Worm (Caenorhabditis elegans) whole organism, early embryonic: Measurements from ENCODE around the gene Y39A3A.2.

Source experiments
- B0310.2 ChIP-seq: sonication (generic microtip); optimal IDR thresholded peaks from 2 replicates; lab custom pipeline; 2016; ENCODE audit warnings: mild to moderate bottlenecking, missing genetic modification characterization, missing compliant biosample characterization
- F13C5.2 ChIP-seq: sonication (generic microtip); optimal IDR thresholded peaks from 2 replicates; lab custom pipeline; 2017; ENCODE audit warnings: mild to moderate bottlenecking, missing genetic modification characterization, inconsistent platforms, missing compliant biosample characterization
- aly-1 ChIP-seq: sonication (generic microtip); optimal IDR thresholded peaks from 2 replicates; lab custom pipeline; 2016; ENCODE audit warnings: missing genetic modification characterization, missing compliant biosample characterization
- ama-1 ChIP-seq: fragments of 150-350 bp; optimal IDR thresholded peaks from 2 replicates; lab custom pipeline; 2014
- ceh-13 ChIP-seq: fragments of 200-800 bp; sonication (Bioruptor generic); optimal IDR thresholded peaks from 2 replicates; lab custom pipeline; 2018; ENCODE audit warnings: mild to moderate bottlenecking, missing genetic modification characterization, missing compliant biosample characterization
- ceh-36 ChIP-seq: sonication (generic microtip); optimal IDR thresholded peaks from 2 replicates; lab custom pipeline; 2016; ENCODE audit warnings: missing genetic modification characterization, inconsistent platforms, missing compliant biosample characterization
- ets-7 ChIP-seq: sonication (generic microtip); optimal IDR thresholded peaks from 2 replicates; lab custom pipeline; 2016; ENCODE audit warnings: missing genotype, missing genetic modification characterization, missing compliant biosample characterization
- flt-1 ChIP-seq: fragments of 200-800 bp; sonication (Bioruptor generic); IDR thresholded peaks from 2 replicates; pipeline ENCODE4 v1.3.6; 2022; ENCODE audit warnings: missing genetic modification characterization, missing compliant biosample characterization
- hmbx-1 ChIP-seq: sonication (generic microtip); optimal IDR thresholded peaks from 2 replicates; lab custom pipeline; 2016; ENCODE audit warnings: mild to moderate bottlenecking, missing genetic modification characterization, missing compliant biosample characterization
- hmg-4 ChIP-seq: fragments of 200-800 bp; sonication (Bioruptor generic); optimal IDR thresholded peaks from 2 replicates; lab custom pipeline; 2018; ENCODE audit warnings: mild to moderate bottlenecking, missing genetic modification characterization, missing compliant biosample characterization
- hnd-1 ChIP-seq: sonication (generic microtip); optimal IDR thresholded peaks from 2 replicates; lab custom pipeline; 2016; ENCODE audit warnings: missing genetic modification characterization, missing compliant biosample characterization
- pes-1 ChIP-seq: fragments of 200-800 bp; sonication (Bioruptor generic); IDR thresholded peaks from 2 replicates; pipeline ENCODE4 v1.3.6; 2022; ENCODE audit warnings: missing genetic modification reagents, missing genetic modification characterization, missing compliant biosample characterization
- scrt-1 ChIP-seq: fragments of 200-800 bp; sonication (Bioruptor generic); IDR thresholded peaks from 2 replicates; pipeline ENCODE4 v1.3.6; 2022; ENCODE audit warnings: missing genetic modification characterization, missing compliant biosample characterization
- sea-1 ChIP-seq: fragments of 200-800 bp; sonication (Bioruptor generic); conservative IDR thresholded peaks from 2 replicates; pipeline ENCODE4 v1.3.6; 2022; ENCODE audit warnings: missing genetic modification characterization, missing compliant biosample characterization
- tbx-11 ChIP-seq: fragments of 200-800 bp; sonication (Bioruptor generic); IDR thresholded peaks from 2 replicates; pipeline ENCODE4 v1.3.6; 2022; ENCODE audit warnings: missing genetic modification characterization, missing compliant biosample characterization
- tbx-37 ChIP-seq: fragments of 200-800 bp; sonication (Bioruptor generic); conservative IDR thresholded peaks from 2 replicates; pipeline ENCODE4 v1.3.6; 2022; ENCODE audit warnings: missing genetic modification reagents, missing genetic modification characterization, missing compliant biosample characterization
- tra-4 ChIP-seq: sonication (generic microtip); optimal IDR thresholded peaks from 2 replicates; lab custom pipeline; 2017; ENCODE audit warnings: missing genetic modification characterization, missing compliant biosample characterization

Y39A3A.2 gene

DNA sequence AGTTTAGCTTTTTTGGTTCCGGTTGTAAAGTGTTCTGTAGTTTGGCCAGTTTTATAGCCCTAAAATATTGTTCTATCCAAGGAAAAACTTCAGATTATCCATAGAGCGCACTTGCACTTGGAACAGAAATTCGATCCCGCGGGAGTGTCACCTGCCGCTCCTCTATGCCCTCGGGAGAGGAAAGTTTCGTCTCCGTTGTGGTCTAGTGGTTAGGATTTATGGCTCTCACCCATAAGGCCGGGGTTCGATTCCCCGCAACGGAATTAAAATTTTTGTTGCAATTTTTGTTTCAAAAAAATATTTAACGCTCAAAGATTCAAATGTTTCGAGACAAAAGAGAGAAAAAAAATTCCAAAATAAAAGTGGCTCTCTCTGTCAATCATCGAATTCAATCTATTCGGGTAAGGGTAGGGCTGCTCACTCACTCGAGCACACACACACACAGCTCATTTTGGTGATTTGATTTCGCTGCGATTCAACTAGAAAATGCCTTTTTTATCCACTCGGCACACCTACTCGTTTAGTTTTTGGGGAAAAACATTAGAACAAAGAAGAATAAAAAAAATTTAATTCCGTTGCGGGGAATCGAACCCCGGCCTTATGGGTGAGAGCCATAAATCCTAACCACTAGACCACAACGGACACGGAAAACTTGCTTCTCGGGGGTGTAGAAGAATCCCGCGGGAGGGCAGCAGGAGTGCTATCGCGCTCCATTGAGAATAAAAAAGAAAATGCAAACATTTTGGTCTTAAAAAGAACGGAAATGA lies 25.0 kb downstream of the Y39A3A.2 start:
- TF ChIP-seq sea-1 (GFP tag; lab: Robert Waterston, UW) (no peak; the same call in 1 of the 2 replicates), hmbx-1 (tag; lab: Kevin White, UChicago) (no peak), ama-1 (lab: Kevin White, UChicago) (no peak), aly-1 (tag; lab: Kevin White, UChicago) (no peak), pes-1 (peak; percentile 66), ceh-13 (GFP tag; lab: Kevin White, UChicago) (no peak), F13C5.2 (tag; lab: Kevin White, UChicago) (no peak), tbx-11 (GFP tag; lab: Robert Waterston, UW) (peak; percentile 46; the same call in 1 of the 2 replicates), flt-1 (GFP tag; lab: Robert Waterston, UW) (peak; percentile 44; the same call in 1 of the 2 replicates), scrt-1 (GFP tag; lab: Robert Waterston, UW) (peak; percentile 62; the same call in 1 of the 2 replicates), tbx-37 (GFP tag; lab: Robert Waterston, UW) (0 out of 2 replicates have a peak, but pooled peaks have one; percentile 23)

DNA sequence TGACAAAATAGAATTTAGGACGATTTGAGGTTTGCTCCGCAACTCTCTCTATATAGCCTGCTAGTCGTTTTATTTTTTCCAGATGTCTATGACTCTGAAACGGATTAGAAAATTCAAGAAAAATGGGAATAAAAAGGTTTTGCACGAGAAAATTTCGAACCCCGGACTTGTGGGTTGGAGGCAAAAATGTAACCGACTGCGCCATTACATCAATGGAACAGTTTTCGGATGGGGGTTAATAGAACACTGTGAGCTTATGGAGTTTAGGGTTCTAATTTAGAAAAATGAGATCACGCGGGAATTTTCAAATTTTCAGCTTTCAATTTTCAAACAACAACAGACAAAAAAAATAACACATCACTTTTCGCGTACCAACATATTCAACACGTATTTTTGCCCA lies 25.7 kb downstream of the Y39A3A.2 start:
- TF ChIP-seq aly-1 (tag; lab: Kevin White, UChicago): no peak
- no peak for TF ChIP-seq ceh-13 (GFP tag; lab: Kevin White, UChicago)
- TF ChIP-seq hmg-4 (GFP tag; lab: Kevin White, UChicago): no peak
- no peak for TF ChIP-seq tbx-37 (GFP tag; lab: Robert Waterston, UW)
- no peak for TF ChIP-seq ama-1 (lab: Kevin White, UChicago)
- TF ChIP-seq ets-7 (tag; lab: Kevin White, UChicago): no peak
- TF ChIP-seq flt-1 (GFP tag; lab: Robert Waterston, UW): no peak
- no peak for TF ChIP-seq scrt-1 (GFP tag; lab: Robert Waterston, UW)
- TF ChIP-seq F13C5.2 (tag; lab: Kevin White, UChicago): no peak

DNA sequence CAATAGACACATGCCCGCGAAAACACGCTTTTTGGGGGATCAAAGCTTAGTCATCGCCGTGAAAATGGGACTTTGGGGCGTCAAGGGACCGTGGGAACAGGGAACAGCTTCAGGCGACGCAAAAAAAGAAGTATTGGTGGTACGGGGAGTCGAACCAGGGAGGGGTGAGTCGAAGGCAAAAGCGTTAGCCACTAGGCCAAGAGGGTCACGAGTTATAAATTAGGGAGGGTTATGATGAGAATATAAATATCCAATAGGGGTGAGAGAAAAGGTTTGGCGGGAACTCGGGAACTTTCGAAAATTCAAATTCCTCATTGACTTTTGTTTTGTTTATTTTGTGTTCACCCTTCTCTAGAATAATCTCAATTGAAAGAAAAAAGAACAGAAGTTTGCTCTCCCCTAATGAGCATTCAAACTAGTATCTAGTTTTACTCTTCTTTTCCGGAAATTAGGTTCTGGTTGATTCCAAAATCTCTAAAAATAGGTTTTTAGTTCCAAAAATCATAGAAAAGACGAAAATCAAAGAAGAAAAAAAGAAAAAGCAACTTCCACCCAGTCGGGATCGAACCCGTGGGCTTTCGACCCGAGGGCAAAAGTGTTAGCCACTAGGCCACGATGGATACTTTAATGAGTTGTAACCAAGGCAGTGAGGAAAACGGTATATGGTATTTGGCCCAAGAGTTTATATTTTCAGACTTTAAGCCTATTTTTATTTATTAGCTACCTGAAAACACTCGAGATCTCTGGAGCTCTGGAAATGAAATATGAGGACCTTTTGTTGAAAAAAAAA lies 26.5 kb downstream of the Y39A3A.2 start:
- TF ChIP-seq ets-7 (tag; lab: Kevin White, UChicago) (no peak), hmbx-1 (tag; lab: Kevin White, UChicago) (no peak), tbx-37 (GFP tag; lab: Robert Waterston, UW) (peak; percentile 25; the same call in 1 of the 2 replicates), ceh-36 (no peak), tbx-11 (GFP tag; lab: Robert Waterston, UW) (no peak), ceh-13 (GFP tag; lab: Kevin White, UChicago) (no peak), pes-1 (peak; percentile 51; the same call in 1 of the 2 replicates), ama-1 (lab: Kevin White, UChicago) (no peak), hnd-1 (no peak), aly-1 (tag; lab: Kevin White, UChicago) (no peak), tra-4 (tag; lab: Kevin White, UChicago) (no peak), scrt-1 (GFP tag; lab: Robert Waterston, UW) (0 out of 2 replicates have a peak, but pooled peaks have one; percentile 28), B0310.2 (tag; lab: Kevin White, UChicago) (no peak), sea-1 (GFP tag; lab: Robert Waterston, UW) (no peak), F13C5.2 (tag; lab: Kevin White, UChicago) (no peak), flt-1 (GFP tag; lab: Robert Waterston, UW) (no peak), hmg-4 (GFP tag; lab: Kevin White, UChicago) (no peak)

DNA sequence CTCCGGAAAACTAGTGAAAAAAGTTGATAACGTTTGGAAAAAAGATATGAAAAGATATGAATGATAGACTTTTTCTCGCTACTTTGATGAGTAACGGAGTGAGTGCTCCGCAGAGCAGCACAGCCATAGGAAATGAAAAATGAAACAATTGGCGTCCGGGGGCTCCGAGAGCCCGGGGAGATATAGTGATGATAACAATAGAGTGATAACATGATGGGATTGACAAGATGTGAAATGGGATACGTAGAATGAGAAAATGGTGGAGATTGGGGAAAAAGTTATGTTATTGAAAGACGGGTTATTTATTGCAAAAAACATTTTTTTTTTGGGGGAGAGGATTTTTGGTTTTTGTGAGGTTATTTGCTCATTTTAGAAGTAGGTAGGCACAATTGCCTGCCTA lies 30.0 kb downstream of the Y39A3A.2 start:
- TF ChIP-seq hmg-4 (GFP tag; lab: Kevin White, UChicago) (no peak), flt-1 (GFP tag; lab: Robert Waterston, UW) (no peak), sea-1 (GFP tag; lab: Robert Waterston, UW) (no peak), aly-1 (tag; lab: Kevin White, UChicago) (no peak), tra-4 (tag; lab: Kevin White, UChicago) (no peak), F13C5.2 (tag; lab: Kevin White, UChicago) (no peak), hnd-1 (no peak), pes-1 (no peak), B0310.2 (tag; lab: Kevin White, UChicago) (no peak), ets-7 (tag; lab: Kevin White, UChicago) (no peak), tbx-11 (GFP tag; lab: Robert Waterston, UW) (no peak), hmbx-1 (tag; lab: Kevin White, UChicago) (no peak), scrt-1 (GFP tag; lab: Robert Waterston, UW) (no peak), ceh-36 (no peak), ceh-13 (GFP tag; lab: Kevin White, UChicago) (no peak), tbx-37 (GFP tag; lab: Robert Waterston, UW) (no peak), ama-1 (lab: Kevin White, UChicago) (no peak)

DNA sequence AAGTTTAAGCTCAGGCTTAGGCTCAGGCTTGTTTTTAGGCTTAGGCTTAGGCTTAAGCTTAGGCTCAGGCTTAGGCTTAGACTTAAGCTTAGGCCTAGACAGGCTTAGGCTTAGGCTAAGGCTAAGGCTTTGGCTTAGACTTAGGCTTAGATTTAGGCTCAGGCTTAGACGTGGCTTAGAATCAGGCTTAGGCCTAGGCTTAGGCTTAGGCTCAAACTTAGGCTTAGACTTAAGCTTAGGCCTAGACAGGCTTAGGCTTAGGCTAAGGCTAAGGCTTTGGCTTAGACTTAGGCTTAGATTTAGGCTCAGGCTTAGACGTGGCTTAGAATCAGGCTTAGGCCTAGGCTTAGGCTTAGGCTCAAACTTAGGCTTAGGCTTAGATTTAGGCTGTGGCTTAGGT lies 34.0 kb downstream of the Y39A3A.2 start:
- peak; percentile 56 for TF ChIP-seq ceh-36

DNA sequence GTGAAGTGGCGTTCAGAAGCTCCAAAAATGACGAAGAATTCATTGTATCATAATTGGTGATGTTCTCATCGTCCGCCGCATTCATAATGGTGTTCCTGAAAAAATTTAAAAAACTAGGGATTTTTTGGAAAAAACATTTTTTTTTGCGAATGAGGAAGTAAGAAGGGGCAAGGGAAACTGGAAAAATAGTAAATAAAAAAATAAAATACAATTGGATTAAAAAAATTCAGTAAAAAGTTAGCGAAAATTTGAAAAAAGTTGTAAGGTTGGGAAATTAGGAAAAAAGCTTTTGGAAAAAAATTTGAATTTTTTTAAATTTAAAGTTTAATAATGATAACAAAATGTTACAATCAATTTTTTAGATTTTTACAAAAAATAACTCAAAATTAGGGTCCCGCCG lies 36.0 kb downstream of the Y39A3A.2 start, which contains the start of gene ckr-2:
Gene ckr-2, minus strand, starts transcription at position 101 of the 400 bp plus-strand sequence.
- no peak for TF ChIP-seq pes-1
- no peak for TF ChIP-seq tbx-37 (GFP tag; lab: Robert Waterston, UW)
- TF ChIP-seq hmbx-1 (tag; lab: Kevin White, UChicago): no peak
- TF ChIP-seq hnd-1: no peak
- TF ChIP-seq F13C5.2 (tag; lab: Kevin White, UChicago): no peak
